Fruit fly (Drosophila melanogaster) whole organism, larva: ENCODE data around the gene CG8281.
A peak's percentile ranks its signal among the peaks of the same experiment; 100 is the strongest.

ENCODE experiments used
- noc ChIP-seq: fragments of 200-800 bp; sonication (Bioruptor generic); optimal IDR thresholded peaks from 3 replicates; lab custom pipeline; 2019; ENCODE audit warnings: missing biosample characterization, mild to moderate bottlenecking, missing genetic modification characterization, moderate library complexity

Gene CG8281

dm6 chr3L:7911765-7912556, at the start of gene CG8281, which contains the start of gene pbl:
Gene CG8281, plus strand, starts transcription at chr3L:7912463.
Gene pbl, minus strand, starts transcription at chr3L:7911954.
- peak; percentile 10 for TF ChIP-seq noc (tag; lab: Kevin White, UChicago)

- TF ChIP-seq noc (tag; lab: Kevin White, UChicago), result no peak
Measured at dm6 chr3L:7863267-7863765, 48.9 kb upstream of the CG8281 start.

- TF ChIP-seq noc (tag; lab: Kevin White, UChicago), result peak; percentile 71
Measured at dm6 chr3L:7863766-7864305, 48.4 kb upstream of the CG8281 start.

DNA sequence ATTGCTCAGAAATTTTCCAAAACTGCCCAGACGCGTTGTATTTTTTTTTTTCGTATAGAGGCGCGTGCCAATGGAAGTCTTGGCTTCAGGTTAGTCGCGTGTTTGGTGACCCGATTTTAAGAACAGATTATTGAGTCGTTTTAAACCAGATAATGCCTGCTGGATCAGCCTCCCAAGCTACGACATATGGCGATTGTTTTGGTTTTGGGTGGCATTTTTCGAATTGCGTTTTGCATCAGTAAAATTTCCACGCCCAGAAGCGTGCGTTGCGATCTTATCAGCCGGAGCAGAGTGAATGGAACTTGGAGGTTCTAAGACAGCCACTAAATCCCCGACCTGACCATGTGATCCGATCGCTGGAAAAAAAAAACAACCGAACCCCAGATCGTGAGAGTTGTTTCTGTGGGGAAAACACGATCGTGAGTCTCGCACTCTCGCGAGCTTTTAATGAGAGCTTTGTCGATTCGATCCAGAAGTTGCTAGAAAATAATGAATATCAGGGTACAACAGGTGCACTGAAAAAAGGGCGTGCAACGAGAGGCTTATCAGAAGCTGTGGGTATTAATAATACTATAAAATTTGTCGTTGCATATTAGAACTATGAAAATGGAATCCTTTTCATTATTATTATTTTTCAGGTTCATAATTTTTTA, 47.0 kb upstream of the CG8281 start:
- TF ChIP-seq noc (tag; lab: Kevin White, UChicago), result peak; percentile 74

DNA sequence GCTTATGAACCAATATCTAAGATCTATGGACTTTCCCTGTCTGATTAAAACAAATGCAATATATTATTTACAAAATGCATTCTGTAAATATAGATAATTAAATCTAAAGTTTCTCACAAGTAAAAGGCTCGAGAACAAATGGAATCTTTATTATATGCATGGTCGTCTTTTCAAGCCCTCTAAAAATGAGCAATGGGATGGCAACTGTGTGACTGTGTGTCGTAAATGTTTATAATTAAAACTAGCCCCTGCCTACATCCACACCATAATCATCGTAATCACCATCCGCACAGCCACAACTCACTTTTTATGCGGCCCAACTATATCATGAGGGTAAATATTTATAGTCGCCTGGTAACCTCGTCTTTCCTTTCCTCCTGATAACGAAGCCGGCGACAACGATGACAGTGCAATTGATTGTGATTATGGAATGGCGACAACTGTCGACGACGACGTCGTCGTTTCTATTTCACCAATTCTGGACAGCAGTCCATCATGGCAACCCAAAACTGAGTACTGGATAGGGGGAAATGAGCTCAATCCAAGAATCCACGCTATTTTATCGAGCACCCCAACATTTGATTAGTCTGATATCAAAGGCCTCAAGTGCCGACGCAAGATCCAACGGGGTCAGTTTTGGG, 46.4 kb upstream of the CG8281 start:
- peak; percentile 0 for TF ChIP-seq noc (tag; lab: Kevin White, UChicago)

- peak; percentile 58 for TF ChIP-seq noc (tag; lab: Kevin White, UChicago)
Measured at dm6 chr3L:7866558-7866957, 45.7 kb upstream of the CG8281 start.

dm6 chr3L:7867036-7867787, 45.1 kb upstream of the CG8281 start, which contains the start of gene Pdp1:
Gene Pdp1, minus strand, starts transcription at chr3L:7867369.
- peak; percentile 24 for TF ChIP-seq noc (tag; lab: Kevin White, UChicago)

DNA sequence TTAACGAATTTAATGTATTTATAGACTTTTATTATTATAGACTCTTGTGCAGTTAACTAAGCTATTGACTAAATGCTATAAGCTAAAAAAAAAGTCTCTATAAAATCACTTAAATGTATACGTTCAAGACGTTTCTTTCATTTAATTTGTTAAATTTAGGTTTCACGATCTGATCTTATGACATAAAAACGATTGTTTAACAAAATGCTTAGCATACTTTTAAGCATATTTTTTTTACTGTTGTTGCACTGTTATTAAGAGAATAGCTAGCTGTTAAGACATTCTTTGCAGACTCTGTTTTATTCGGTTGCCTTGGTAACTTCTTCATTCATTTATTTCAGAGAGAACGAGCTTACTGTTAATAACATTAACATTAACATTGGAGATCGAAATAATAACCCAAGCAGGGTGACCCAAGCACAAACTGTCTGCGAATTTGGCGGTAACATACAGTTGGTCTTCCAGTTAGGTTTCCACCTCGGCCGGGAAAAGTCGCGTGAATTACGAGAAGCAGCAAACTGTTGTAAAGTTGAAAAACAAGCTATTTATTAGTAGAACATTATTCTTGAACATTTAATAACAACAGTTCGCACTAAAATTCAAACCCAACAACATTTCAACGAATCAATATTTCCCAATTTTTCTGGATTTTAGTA, 43.6 kb upstream of the CG8281 start, which contains the start of gene CG32365:
Gene CG32365 (plus strand): TSS at position 462 of the 656 bp plus-strand sequence.
- no peak for TF ChIP-seq noc (tag; lab: Kevin White, UChicago)

DNA sequence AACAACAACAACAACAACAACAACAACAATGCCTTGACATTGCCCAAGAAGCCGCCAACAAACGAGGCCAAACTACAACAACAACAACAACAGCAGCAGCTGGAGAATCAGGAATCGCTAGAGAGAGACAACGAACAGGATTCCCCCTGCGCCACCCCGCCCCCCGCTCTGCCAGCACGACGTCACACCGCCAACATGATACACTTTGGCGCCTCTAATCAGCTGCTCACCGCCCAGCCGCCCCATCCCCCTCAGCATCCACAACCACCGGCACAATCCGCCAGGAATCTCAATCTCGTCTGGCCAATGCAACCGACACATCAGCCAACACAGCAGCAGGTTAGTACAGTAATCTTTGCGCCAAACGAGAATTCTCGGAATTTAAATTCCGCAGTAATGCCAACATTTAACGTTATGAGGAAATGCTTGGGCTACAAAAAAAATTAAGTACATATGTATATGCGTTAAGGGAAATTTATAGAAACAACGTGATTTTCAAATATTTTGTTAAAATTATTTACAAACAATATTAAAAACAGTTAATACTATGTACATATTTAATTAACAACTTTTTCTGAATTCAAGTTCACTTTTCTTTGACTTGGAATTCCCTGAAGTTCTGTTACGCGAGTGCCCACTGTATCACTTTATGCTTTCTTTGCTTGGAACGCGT, 42.4 kb upstream of the CG8281 start:
- TF ChIP-seq noc (tag; lab: Kevin White, UChicago), result no peak

DNA sequence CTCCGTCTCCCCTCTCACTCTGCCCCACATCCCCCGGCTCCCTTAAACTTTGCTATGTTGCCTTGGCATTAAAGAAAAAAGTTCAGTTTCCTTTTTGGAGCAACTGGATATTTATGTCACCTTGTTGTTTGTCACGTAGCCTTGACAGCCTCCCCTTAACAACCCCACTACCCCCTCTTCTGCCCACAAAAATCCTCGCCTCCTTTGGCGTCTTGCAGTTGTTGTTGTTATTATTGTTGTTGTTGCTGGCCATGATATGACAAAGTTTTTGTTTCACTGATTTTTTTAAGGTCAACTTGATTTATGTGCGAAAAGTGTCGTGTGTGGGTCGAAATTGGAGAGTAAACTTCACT, 41.9 kb upstream of the CG8281 start:
- TF ChIP-seq noc (tag; lab: Kevin White, UChicago), result no peak

dm6 chr3L:7874507-7874906, 37.8 kb upstream of the CG8281 start:
- TF ChIP-seq noc (tag; lab: Kevin White, UChicago), result no peak

DNA sequence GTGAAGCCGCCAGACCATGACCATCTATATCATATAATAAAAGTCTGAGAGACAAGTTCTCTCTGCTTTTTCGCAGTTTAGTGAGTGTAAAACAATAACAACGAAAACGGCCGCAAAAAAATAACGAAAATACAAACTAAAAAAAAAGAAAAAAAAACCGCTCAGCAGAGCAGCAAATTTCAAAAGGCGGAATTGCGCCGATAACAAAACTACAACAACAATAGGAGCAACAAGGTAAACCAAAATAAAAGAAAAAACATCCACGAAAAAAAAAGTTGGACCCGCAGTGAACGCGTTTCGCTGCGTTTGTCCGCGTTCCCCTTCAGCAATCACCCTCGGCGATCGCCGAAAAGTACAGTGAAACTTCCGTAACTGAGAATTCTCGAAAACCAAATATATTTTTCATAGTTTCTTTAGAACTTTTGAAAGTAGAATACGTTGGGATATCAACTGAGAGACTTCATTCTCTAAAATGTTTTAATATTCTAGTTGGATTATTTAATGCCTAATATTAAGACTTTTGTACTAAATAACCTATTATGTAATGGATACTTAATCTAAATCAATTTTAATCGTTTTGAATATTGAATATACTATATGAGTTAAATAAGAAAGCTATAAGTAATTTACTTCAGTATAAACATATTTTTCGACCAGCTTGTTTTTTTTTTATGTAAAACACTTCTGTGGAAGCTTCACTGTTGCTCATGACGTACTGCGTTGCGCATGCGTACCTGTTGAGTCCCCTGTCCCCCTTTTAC, 36.5 kb upstream of the CG8281 start:
- TF ChIP-seq noc (tag; lab: Kevin White, UChicago), result peak; percentile 81

DNA sequence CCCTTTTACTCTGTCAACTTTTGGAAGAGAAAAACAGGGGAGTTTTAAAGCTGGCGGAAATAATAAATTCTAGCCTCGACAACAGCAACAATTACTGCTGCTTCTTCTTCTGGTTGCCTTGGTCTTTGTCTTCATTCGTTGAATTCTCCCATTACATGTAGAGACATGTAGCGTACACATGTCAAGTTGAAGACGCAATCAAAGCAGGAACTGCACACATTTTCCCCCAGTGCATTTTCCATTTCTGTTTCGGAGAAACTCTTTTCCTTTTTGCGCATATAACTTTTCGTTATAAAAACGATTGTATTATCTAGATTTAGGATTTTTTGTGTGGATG, 35.9 kb upstream of the CG8281 start:
- no peak for TF ChIP-seq noc (tag; lab: Kevin White, UChicago)
